Worm (Caenorhabditis elegans) whole organism, L1 larva: ENCODE measurements around the gene str-64.

Experiments
- C04F5.9 ChIP-seq: sonication (generic microtip); optimal IDR thresholded peaks from 2 replicates; lab custom pipeline; 2016; ENCODE audit warnings: missing genetic modification characterization, missing compliant biosample characterization
- C16A3.4 ChIP-seq: fragments of 150-350 bp; optimal IDR thresholded peaks from 2 replicates; lab custom pipeline; 2014; ENCODE audit warnings: missing biosample characterization, missing genetic modification characterization
- C34B4.2 ChIP-seq: sonication (generic microtip); optimal IDR thresholded peaks from 2 replicates; lab custom pipeline; 2017; ENCODE audit warnings: mild to moderate bottlenecking, missing genetic modification characterization, missing compliant biosample characterization
- F16B12.6 ChIP-seq: fragments of 150-350 bp; optimal IDR thresholded peaks from 2 replicates; lab custom pipeline; 2014; ENCODE audit warnings: missing biosample characterization, missing genetic modification characterization
- aha-1 ChIP-seq: fragments of 150-350 bp; optimal IDR thresholded peaks from 2 replicates; lab custom pipeline; 2014; ENCODE audit warnings: missing biosample characterization, missing genetic modification characterization
- alr-1 ChIP-seq: fragments of 200-800 bp; sonication (Bioruptor generic); optimal IDR thresholded peaks from 2 replicates; lab custom pipeline; 2018; ENCODE audit warnings: borderline replicate concordance, mild to moderate bottlenecking, missing genetic modification characterization, missing compliant biosample characterization
- aly-2 ChIP-seq: fragments of 150-350 bp; optimal IDR thresholded peaks from 2 replicates; lab custom pipeline; 2014; ENCODE audit warnings: missing biosample characterization, missing genetic modification characterization
- ama-1 ChIP-seq: fragments of 150-350 bp; optimal IDR thresholded peaks from 2 replicates; lab custom pipeline; 2014
- ceh-8 ChIP-seq: fragments of 200-800 bp; sonication (Bioruptor generic); optimal IDR thresholded peaks from 2 replicates; lab custom pipeline; 2018; ENCODE audit warnings: mild to moderate bottlenecking, missing genetic modification characterization, moderate library complexity, missing compliant biosample characterization
- ceh-90 ChIP-seq: sonication (generic microtip); optimal IDR thresholded peaks from 2 replicates; lab custom pipeline; 2016; ENCODE audit warnings: missing genetic modification characterization, missing compliant biosample characterization
- dpl-1 ChIP-seq, 3 experiments: fragments of 150-350 bp in 2 of 3; sonication (generic microtip) in 1 of 3; optimal IDR thresholded peaks; 2 replicates each; lab custom pipeline; 2014 to 2017; ENCODE audit warnings: missing biosample characterization in 3 of 3, missing genetic modification characterization in 3 of 3, missing genetic modification reagents in 3 of 3
- dsc-1 ChIP-seq: sonication (generic microtip); optimal IDR thresholded peaks from 2 replicates; lab custom pipeline; 2016; ENCODE audit warnings: mild to moderate bottlenecking, missing genetic modification characterization, missing compliant biosample characterization
- efl-1 ChIP-seq, 4 experiments: fragments of 150-350 bp; optimal IDR thresholded peaks in 3 of 4; peaks in 1 of 4; 1 replicate in 1 of 4; 2 replicates in 3 of 4; lab custom pipeline; 2014; ENCODE audit warnings: missing biosample characterization in 2 of 4, missing genetic modification characterization in 2 of 4, missing genetic modification reagents in 2 of 4
- elt-2 ChIP-seq: sonication (generic microtip); optimal IDR thresholded peaks from 2 replicates; lab custom pipeline; 2016; ENCODE audit warnings: missing genetic modification characterization, mild to moderate bottlenecking, inconsistent platforms, missing compliant biosample characterization, missing genetic modification reagents
- ets-5 ChIP-seq: fragments of 200-800 bp; sonication (Bioruptor generic); IDR thresholded peaks from 2 replicates; pipeline ENCODE4 v1.3.6; 2022; ENCODE audit warnings: missing genetic modification characterization, missing compliant biosample characterization
- fkh-10 ChIP-seq: sonication (generic microtip); optimal IDR thresholded peaks from 2 replicates; lab custom pipeline; 2017; ENCODE audit warnings: missing biosample characterization, missing genetic modification reagents, missing genetic modification characterization
- fkh-8 ChIP-seq: sonication (generic microtip); optimal IDR thresholded peaks from 2 replicates; lab custom pipeline; 2016; ENCODE audit warnings: mild to moderate bottlenecking, missing genetic modification characterization, missing compliant biosample characterization
- lin-13 ChIP-seq: fragments of 150-350 bp; optimal IDR thresholded peaks from 2 replicates; lab custom pipeline; 2014; ENCODE audit warnings: missing biosample characterization, missing genetic modification reagents, missing genetic modification characterization
- lin-35 ChIP-seq, 2 experiments: fragments of 150-350 bp; optimal IDR thresholded peaks; 2 replicates each; lab custom pipeline; 2014; ENCODE audit warnings: missing biosample characterization in 2 of 2, missing genetic modification characterization in 2 of 2, missing genetic modification reagents in 2 of 2
- lin-39 ChIP-seq: fragments of 150-350 bp; optimal IDR thresholded peaks from 2 replicates; lab custom pipeline; 2014; ENCODE audit warnings: missing biosample characterization, missing genetic modification reagents, missing genetic modification characterization
- lir-3 ChIP-seq: sonication (generic microtip); optimal IDR thresholded peaks from 2 replicates; lab custom pipeline; 2016; ENCODE audit warnings: mild to moderate bottlenecking, missing genetic modification characterization, moderate library complexity, missing compliant biosample characterization; ENCODE audit not compliant: poor library complexity
- mdl-1 ChIP-seq, 2 experiments: fragments of 150-350 bp; optimal IDR thresholded peaks; 2 replicates each; lab custom pipeline; 2014 to 2017; ENCODE audit warnings: missing biosample characterization in 2 of 2, missing genetic modification characterization in 2 of 2, inconsistent platforms in 1 of 2
- nhr-11 ChIP-seq: fragments of 150-350 bp; optimal IDR thresholded peaks from 2 replicates; lab custom pipeline; 2014; ENCODE audit warnings: missing biosample characterization, missing genetic modification characterization
- nhr-12 ChIP-seq: sonication (generic microtip); optimal IDR thresholded peaks from 2 replicates; lab custom pipeline; 2017; ENCODE audit warnings: missing biosample characterization, missing genetic modification characterization
- nhr-20 ChIP-seq: sonication (generic microtip); optimal IDR thresholded peaks from 2 replicates; lab custom pipeline; 2016; ENCODE audit warnings: mild to moderate bottlenecking, missing genetic modification characterization, missing compliant biosample characterization
- nhr-28 ChIP-seq: fragments of 150-350 bp; optimal IDR thresholded peaks from 2 replicates; lab custom pipeline; 2014; ENCODE audit warnings: missing biosample characterization, missing genetic modification characterization
- nhr-47 ChIP-seq: sonication (generic microtip); optimal IDR thresholded peaks from 2 replicates; lab custom pipeline; 2016; ENCODE audit warnings: mild to moderate bottlenecking, missing genetic modification characterization, moderate library complexity, missing compliant biosample characterization
- nhr-76 ChIP-seq: sonication (generic microtip); optimal IDR thresholded peaks from 2 replicates; lab custom pipeline; 2017; ENCODE audit warnings: missing biosample characterization, missing genetic modification characterization
- nhr-84 ChIP-seq: sonication (generic microtip); optimal IDR thresholded peaks from 2 replicates; lab custom pipeline; 2017; ENCODE audit warnings: missing biosample characterization, missing genetic modification characterization
- pag-3 ChIP-seq: sonication (generic microtip); optimal IDR thresholded peaks from 2 replicates; lab custom pipeline; 2017; ENCODE audit warnings: missing genetic modification characterization, mild to moderate bottlenecking, missing compliant biosample characterization, antibody characterized with exemption, borderline replicate concordance; ENCODE audit not compliant: insufficient read depth
- pqm-1 ChIP-seq: sonication (generic microtip); optimal IDR thresholded peaks from 3 replicates; lab custom pipeline; 2017; ENCODE audit warnings: missing biosample characterization, missing genetic modification characterization
- rnt-1 ChIP-seq: sonication (generic microtip); optimal IDR thresholded peaks from 2 replicates; lab custom pipeline; 2016; ENCODE audit warnings: mild to moderate bottlenecking, missing genetic modification characterization, moderate library complexity, missing compliant biosample characterization
- snpc-4 ChIP-seq: fragments of 150-350 bp; optimal IDR thresholded peaks from 2 replicates; lab custom pipeline; 2014; ENCODE audit warnings: missing biosample characterization, missing genetic modification characterization
- sptf-1 ChIP-seq: fragments of 150-350 bp; optimal IDR thresholded peaks from 2 replicates; lab custom pipeline; 2014; ENCODE audit warnings: missing biosample characterization, missing genetic modification characterization
- sup-37 ChIP-seq: fragments of 200-800 bp; sonication (Bioruptor generic); optimal IDR thresholded peaks from 2 replicates; lab custom pipeline; 2018; ENCODE audit warnings: mild to moderate bottlenecking, missing genetic modification characterization, missing compliant biosample characterization
- swsn-7 ChIP-seq: sonication (generic microtip); optimal IDR thresholded peaks from 2 replicates; lab custom pipeline; 2016; ENCODE audit warnings: missing genetic modification characterization, missing compliant biosample characterization
- tbx-2 ChIP-seq: sonication (generic microtip); optimal IDR thresholded peaks from 2 replicates; lab custom pipeline; 2016; ENCODE audit warnings: missing genetic modification characterization, missing compliant biosample characterization
- unc-130 ChIP-seq: fragments of 150-350 bp; optimal IDR thresholded peaks from 2 replicates; lab custom pipeline; 2017; ENCODE audit warnings: missing biosample characterization, missing genetic modification characterization, inconsistent platforms
- unc-86 ChIP-seq: sonication (generic microtip); optimal IDR thresholded peaks from 2 replicates; lab custom pipeline; 2016; ENCODE audit warnings: missing genetic modification characterization, missing compliant biosample characterization
- unc-98 ChIP-seq: fragments of 200-800 bp; sonication (Bioruptor generic); IDR thresholded peaks from 2 replicates; pipeline ENCODE4 v1.3.6; 2022; ENCODE audit warnings: missing genetic modification characterization, missing compliant biosample characterization
- vab-15 ChIP-seq: sonication (generic microtip); optimal IDR thresholded peaks from 2 replicates; lab custom pipeline; 2017; ENCODE audit warnings: missing genotype, mild to moderate bottlenecking, missing genetic modification characterization, missing compliant biosample characterization
- zag-1 ChIP-seq: fragments of 150-350 bp; optimal IDR thresholded peaks from 2 replicates; lab custom pipeline; 2014; ENCODE audit warnings: missing biosample characterization, missing genetic modification characterization
- ztf-11 ChIP-seq, 2 experiments: sonication (generic microtip); optimal IDR thresholded peaks; 2 replicates each; lab custom pipeline; 2016 to 2017; ENCODE audit warnings: missing genetic modification characterization in 2 of 2, missing biosample characterization in 1 of 2, missing compliant biosample characterization in 1 of 2
- ztf-4 ChIP-seq: fragments of 150-350 bp; optimal IDR thresholded peaks from 2 replicates; lab custom pipeline; 2014; ENCODE audit warnings: missing biosample characterization, missing genetic modification characterization

str-64 gene

ce11 chrV:3288134-3288533 is 5.1 kb downstream of the str-64 start:
- no peak for TF ChIP-seq nhr-20 (tag; lab: Kevin White, UChicago)
- no peak for TF ChIP-seq pqm-1 (tag; lab: Kevin White, UChicago)
- no peak for TF ChIP-seq snpc-4
- TF ChIP-seq unc-98 (GFP tag; lab: Robert Waterston, UW): no peak
- TF ChIP-seq ceh-90 (tag; lab: Kevin White, UChicago): no peak
- TF ChIP-seq rnt-1: no peak
- TF ChIP-seq C16A3.4 (tag; lab: Kevin White, UChicago): no peak
- no peak for TF ChIP-seq ama-1 (lab: Kevin White, UChicago)
- TF ChIP-seq C04F5.9: no peak
- no peak for TF ChIP-seq ztf-4 (tag; lab: Kevin White, UChicago)
- no peak for TF ChIP-seq sup-37
- no peak for TF ChIP-seq elt-2
- no peak for TF ChIP-seq nhr-12 (tag; lab: Kevin White, UChicago)
- TF ChIP-seq aly-2: no peak
- TF ChIP-seq ets-5 (GFP tag; lab: Robert Waterston, UW): no peak
- no peak for TF ChIP-seq sptf-1 (tag; lab: Kevin White, UChicago)
- no peak for TF ChIP-seq fkh-8 (tag; lab: Kevin White, UChicago)
- no peak for TF ChIP-seq dsc-1

ce11 chrV:3289267-3289666 is 6.2 kb downstream of the str-64 start, which contains the start of gene F35F10.6:
Gene F35F10.6 (minus strand): TSS chrV:3289367.
- no peak for TF ChIP-seq sptf-1 (tag; lab: Kevin White, UChicago)
- no peak for TF ChIP-seq lir-3 (tag; lab: Kevin White, UChicago)
- TF ChIP-seq nhr-84 (tag; lab: Kevin White, UChicago): no peak
- no peak for TF ChIP-seq nhr-76 (tag; lab: Kevin White, UChicago)
- TF ChIP-seq nhr-28 (tag; lab: Kevin White, UChicago): no peak
- TF ChIP-seq C16A3.4 (tag; lab: Kevin White, UChicago): no peak
- TF ChIP-seq unc-86: no peak
- no peak for TF ChIP-seq ets-5 (GFP tag; lab: Robert Waterston, UW)
- no peak for TF ChIP-seq lin-39 (tag; lab: Kevin White, UChicago)
- TF ChIP-seq rnt-1: no peak
- no peak for TF ChIP-seq lin-13 (GFP tag; lab: Kevin White, UChicago)
- no peak for TF ChIP-seq ztf-11 (tag; optimal IDR thresholded peaks at IDR 0.05; lab: Kevin White, UChicago)
- TF ChIP-seq unc-130 (tag; lab: Kevin White, UChicago): no peak
- no peak for TF ChIP-seq swsn-7
- TF ChIP-seq elt-2: no peak
- TF ChIP-seq vab-15: no peak
- TF ChIP-seq dpl-1 (GFP tag; optimal IDR thresholded peaks at IDR 0.05; lab: Kevin White, UChicago): no peak
- TF ChIP-seq snpc-4: no peak

ce11 chrV:3295368-3295767 is 12.3 kb downstream of the str-64 start:
- TF ChIP-seq lin-35 (GFP tag; optimal IDR thresholded peaks at IDR 0.05; lab: Kevin White, UChicago) (no peak), alr-1 (tag; lab: Kevin White, UChicago) (no peak), ceh-8 (GFP tag; lab: Kevin White, UChicago) (no peak), nhr-28 (tag; lab: Kevin White, UChicago) (no peak), fkh-10 (no peak), nhr-47 (tag; lab: Kevin White, UChicago) (no peak), F16B12.6 (tag; lab: Kevin White, UChicago) (no peak), ets-5 (GFP tag; lab: Robert Waterston, UW) (no peak), pag-3 (no peak), tbx-2 (tag; lab: Kevin White, UChicago) (no peak), C34B4.2 (tag; lab: Kevin White, UChicago) (no peak), efl-1 (optimal IDR thresholded peaks at IDR 0.05; lab: Kevin White, UChicago) (no peak), efl-1 (GFP tag; optimal IDR thresholded peaks at IDR 0.05 in 1 of 2; lab: Kevin White, UChicago) (no peak), mdl-1 (tag; optimal IDR thresholded peaks at IDR 0.05; lab: Kevin White, UChicago) (no peak), aha-1 (tag; lab: Kevin White, UChicago) (no peak), nhr-11 (tag; lab: Kevin White, UChicago) (no peak), zag-1 (tag; lab: Kevin White, UChicago) (no peak), pqm-1 (tag; lab: Kevin White, UChicago) (no peak), C16A3.4 (tag; lab: Kevin White, UChicago) (no peak), ztf-11 (tag; optimal IDR thresholded peaks at IDR 0.05; lab: Kevin White, UChicago) (no peak)
- TF ChIP-seq, all 84 proteins: peak for 0
